Worm (Caenorhabditis elegans): ENCODE results near the gene dnj-14.

DNA sequence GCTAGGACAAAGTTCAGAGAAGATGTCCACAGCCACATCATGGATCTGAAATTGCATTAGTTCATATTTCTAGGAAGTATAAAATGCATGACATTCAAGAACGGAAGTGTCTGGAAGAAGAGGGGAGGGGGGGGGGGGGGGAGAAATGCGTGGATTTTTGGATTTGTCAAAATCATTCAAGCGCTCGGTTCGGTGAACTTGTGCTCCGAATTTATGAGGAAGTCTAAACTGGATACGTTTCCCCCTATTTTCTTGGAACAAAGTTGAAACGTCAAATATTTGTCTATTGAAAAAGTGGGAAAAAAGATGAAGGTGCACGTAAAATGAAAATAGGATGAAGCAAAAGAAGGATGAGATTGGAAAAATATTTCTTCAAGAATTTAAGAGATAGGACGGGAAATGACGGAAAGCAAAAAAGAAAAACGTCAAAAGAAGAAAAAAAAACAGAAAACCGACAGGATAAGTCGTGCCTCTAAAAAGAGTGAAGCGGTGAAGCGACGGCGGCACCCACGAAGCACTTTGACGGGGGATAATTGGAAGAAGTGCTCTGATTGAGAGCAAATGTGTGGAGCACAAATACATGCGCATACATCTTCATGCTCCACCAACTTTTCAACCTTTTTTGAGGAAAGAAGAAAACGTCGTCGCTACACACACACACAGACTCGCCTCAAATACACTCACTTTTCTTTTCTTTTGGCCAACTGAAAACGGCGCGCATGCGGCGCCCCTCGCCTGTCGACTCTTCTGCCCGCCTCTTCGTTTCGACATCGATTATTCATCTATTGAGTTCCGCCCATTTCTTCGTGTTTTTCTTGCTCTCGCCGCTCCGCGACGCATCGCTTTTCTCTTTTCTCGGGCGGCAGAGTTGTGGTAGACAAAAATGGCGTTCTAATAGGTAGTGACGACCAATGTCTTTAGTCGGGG lies 9.3 kb upstream of the dnj-14 start, which contains the start of gene F55D10.4:
- no peak for TF ChIP-seq mep-1 (tag; optimal IDR thresholded peaks at IDR 0.05)
- TF ChIP-seq ZK546.5 (tag; optimal IDR thresholded peaks at IDR 0.05): no peak
- TF ChIP-seq set-16 (GFP tag; IDR thresholded peaks at IDR 0.05): no peak; the same call in none of the 2 replicates
- TF ChIP-seq D1046.2 (GFP tag; IDR thresholded peaks at IDR 0.05): no peak
- no peak for TF ChIP-seq dpl-1 (GFP tag; optimal IDR thresholded peaks at IDR 0.05)

Data from whole organism, L4 larva.